Worm (Caenorhabditis elegans): ENCODE results near the gene ZC190.7.
"Not testable (repeated sequence)": the region's sequence is repeated elsewhere in the genome, so short reads cannot be mapped to it uniquely, and the experiment has no call there.

DNA sequence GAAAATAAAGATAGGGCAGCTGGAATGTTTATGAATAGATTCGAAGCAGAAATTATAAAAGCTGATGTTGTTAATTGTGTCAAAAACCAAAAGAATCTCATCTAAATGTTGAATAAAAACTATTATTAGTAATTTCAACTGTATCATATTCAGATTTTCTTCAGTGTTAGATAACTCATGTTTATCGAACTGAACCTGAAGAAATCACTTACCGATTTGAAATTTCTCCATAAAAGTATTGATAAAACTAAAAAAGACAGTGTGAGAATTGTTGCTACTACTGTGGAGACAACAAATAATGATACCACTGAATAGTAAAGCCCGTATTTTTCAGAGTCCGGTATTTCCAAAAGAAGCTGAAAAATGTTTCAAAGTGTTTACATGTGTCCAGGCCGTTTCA, 35.5 kb upstream of the ZC190.7 start, which contains the start of gene ZC196.8:
- not testable (repeated sequence) for TF ChIP-seq dao-5, him-1 (tag; optimal IDR thresholded peaks at IDR 0.05)

Measured in whole organism, L4/young adult.